Worm (Caenorhabditis elegans): ENCODE measurements around the gene C15B12.9.

C15B12.9 gene

ce11 chrX:6519473-6519872, 50.9 kb downstream of the C15B12.9 start:
- TF ChIP-seq ama-1 (optimal IDR thresholded peaks at IDR 0.05) (no peak), pqm-1 (tag; optimal IDR thresholded peaks at IDR 0.05) (peak; percentile 45), elt-2 (tag; optimal IDR thresholded peaks at IDR 0.05) (peak; percentile 65), pha-4 (tag; optimal IDR thresholded peaks at IDR 0.05) (peak; percentile 29), mml-1 (tag; optimal IDR thresholded peaks at IDR 0.05) (no peak), unc-39 (tag; optimal IDR thresholded peaks at IDR 0.05) (no peak), ztf-11 (tag; optimal IDR thresholded peaks at IDR 0.05) (no peak), nhr-12 (tag; optimal IDR thresholded peaks at IDR 0.05) (no peak), zag-1 (tag; optimal IDR thresholded peaks at IDR 0.05) (no peak), fkh-2 (tag; optimal IDR thresholded peaks at IDR 0.05) (no peak), lin-39 (tag; optimal IDR thresholded peaks at IDR 0.05) (no peak), sea-2 (GFP tag; optimal IDR thresholded peaks at IDR 0.05) (no peak), ceh-28 (tag; optimal IDR thresholded peaks at IDR 0.05) (no peak)

Data from whole organism, L3 larva.